Worm (Caenorhabditis elegans): ENCODE measurements around the gene grl-26.

grl-26 gene

DNA sequence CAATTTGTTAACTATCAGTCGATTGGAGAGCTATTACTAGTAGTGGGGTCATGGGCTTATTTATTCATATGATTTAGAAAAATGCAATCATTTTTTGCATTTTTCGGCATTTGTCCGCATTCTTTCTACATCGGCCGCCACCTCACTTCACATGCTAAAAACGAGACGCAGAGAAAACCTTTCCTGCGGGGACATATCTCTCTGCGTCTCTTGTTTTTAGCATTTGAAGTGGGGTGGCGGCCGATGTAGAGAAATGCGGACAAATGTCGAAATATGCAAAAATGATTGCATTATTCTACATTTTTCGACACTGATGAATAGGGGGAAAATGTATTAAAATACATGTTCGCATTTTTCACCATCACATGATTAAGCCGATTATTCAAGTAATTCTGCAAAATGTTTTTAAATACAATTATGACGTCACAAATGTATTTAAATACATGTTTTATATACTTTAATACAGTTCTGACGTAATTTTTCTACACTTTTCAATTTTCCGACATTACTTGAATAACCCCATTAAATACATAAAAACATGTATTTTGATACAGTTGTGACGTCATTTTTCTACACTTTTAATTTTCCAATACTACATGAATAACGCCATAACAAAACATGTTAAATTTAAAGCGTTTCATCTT lies 49.7 kb upstream of the grl-26 start (continued):
- no peak for TF ChIP-seq lin-14 (GFP tag; optimal IDR thresholded peaks at IDR 0.05)

DNA sequence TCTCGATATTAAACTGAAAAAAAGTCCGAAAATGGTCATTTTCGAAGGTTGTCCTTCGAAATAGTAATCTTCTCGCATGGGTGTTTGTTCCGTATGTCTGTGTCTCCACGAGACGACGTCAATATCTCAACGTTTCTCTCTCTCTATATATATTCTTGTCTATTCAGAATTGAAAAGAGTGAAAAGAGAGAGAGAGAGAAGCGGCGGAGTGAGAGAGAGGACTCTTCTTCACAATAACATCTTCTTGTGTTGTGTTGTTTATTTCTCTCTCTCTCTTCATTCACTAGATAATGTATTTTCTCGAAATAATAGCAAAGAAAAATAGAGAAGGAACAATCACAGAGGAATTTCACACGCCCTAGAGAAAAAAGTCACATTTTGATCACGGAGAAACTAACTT lies 43.8 kb upstream of the grl-26 start:
- TF ChIP-seq elt-2 (tag; optimal IDR thresholded peaks at IDR 0.05) (no peak), fkh-8 (tag; optimal IDR thresholded peaks at IDR 0.05) (peak; percentile 23), alr-1 (tag; optimal IDR thresholded peaks at IDR 0.05; ENCODE audit: borderline replicate concordance) (no peak), snu-23 (GFP tag; optimal IDR thresholded peaks at IDR 0.05) (peak; percentile 66), lin-13 (GFP tag; optimal IDR thresholded peaks at IDR 0.05) (peak; percentile 19), F16B12.6 (tag; optimal IDR thresholded peaks at IDR 0.05) (no peak), grh-1 (GFP tag; IDR thresholded peaks at IDR 0.05) (no peak), nhr-84 (tag; optimal IDR thresholded peaks at IDR 0.05) (no peak), nhr-11 (tag; optimal IDR thresholded peaks at IDR 0.05) (no peak), unc-86 (tag; optimal IDR thresholded peaks at IDR 0.05) (no peak), fkh-10 (GFP tag; optimal IDR thresholded peaks at IDR 0.05) (no peak), pax-3 (tag; optimal IDR thresholded peaks at IDR 0.05) (no peak), nhr-85 (tag) (peak; percentile 31), ztf-4 (tag; optimal IDR thresholded peaks at IDR 0.05) (no peak), mab-9 (GFP tag; IDR thresholded peaks at IDR 0.05) (no peak), C34B4.2 (tag; optimal IDR thresholded peaks at IDR 0.05) (no peak), ztf-11 (tag; optimal IDR thresholded peaks at IDR 0.05) (no peak), nhr-19 (GFP tag; conservative IDR thresholded peaks at IDR 0.05) (no peak), ceh-8 (GFP tag; optimal IDR thresholded peaks at IDR 0.05) (no peak), nhr-12 (tag; optimal IDR thresholded peaks at IDR 0.05) (no peak), nhr-20 (tag; optimal IDR thresholded peaks at IDR 0.05) (peak; percentile 31), nhr-47 (tag; optimal IDR thresholded peaks at IDR 0.05) (peak; percentile 30), irx-1 (tag; optimal IDR thresholded peaks at IDR 0.05) (no peak), ets-5 (GFP tag; IDR thresholded peaks at IDR 0.05) (no peak), tbx-2 (tag; optimal IDR thresholded peaks at IDR 0.05) (no peak), unc-62 (GFP tag; optimal IDR thresholded peaks at IDR 0.05) (no peak), ceh-88 (GFP tag; IDR thresholded peaks at IDR 0.05) (no peak), elt-3 (tag; optimal IDR thresholded peaks at IDR 0.05) (peak in 1 of 6 experiments; percentile 12), lin-35 (GFP tag; optimal IDR thresholded peaks at IDR 0.05) (peak; percentile 3 to 46), isw-1 (GFP tag; IDR thresholded peaks at IDR 0.05) (peak; percentile 4; the same call in 1 of the 2 replicates), hlh-4 (tag; optimal IDR thresholded peaks at IDR 0.05) (no peak), lin-15B (tag; optimal IDR thresholded peaks at IDR 0.05) (no peak), swsn-7 (tag; optimal IDR thresholded peaks at IDR 0.05) (peak; percentile 28), C04F5.9 (tag; optimal IDR thresholded peaks at IDR 0.05) (no peak), aly-2 (tag; optimal IDR thresholded peaks at IDR 0.05) (no peak), nhr-90 (tag; optimal IDR thresholded peaks at IDR 0.05; ENCODE audit: poor library complexity) (no peak), jun-1 (tag; optimal IDR thresholded peaks at IDR 0.05) (no peak), efl-1 (optimal IDR thresholded peaks at IDR 0.05) (peak; percentile 27 to 35), efl-1 (GFP tag; optimal IDR thresholded peaks at IDR 0.05 in 1 of 2) (peak in 1 of 2 experiments; percentile 45), sox-4 (tag; optimal IDR thresholded peaks at IDR 0.05) (no peak), lin-14 (GFP tag; optimal IDR thresholded peaks at IDR 0.05) (peak; percentile 88), rnt-1 (tag; optimal IDR thresholded peaks at IDR 0.05) (peak; percentile 29), blmp-1 (tag; optimal IDR thresholded peaks at IDR 0.05) (peak; percentile 90), egl-13 (tag; optimal IDR thresholded peaks at IDR 0.05) (no peak), sptf-1 (tag; optimal IDR thresholded peaks at IDR 0.05) (no peak), efl-3 (GFP tag; optimal IDR thresholded peaks at IDR 0.05) (no peak), egl-27 (tag; optimal IDR thresholded peaks at IDR 0.05) (no peak), dpl-1 (GFP tag; optimal IDR thresholded peaks at IDR 0.05) (peak in 2 of 3 experiments; percentile 7 to 44), tlp-1 (tag; optimal IDR thresholded peaks at IDR 0.05) (no peak), fos-1 (tag; optimal IDR thresholded peaks at IDR 0.05) (no peak), ceh-90 (tag; optimal IDR thresholded peaks at IDR 0.05) (no peak)
